Fruit fly (Drosophila melanogaster) Kc167 (cell line): ENCODE measurements around the gene grim.

Experiments
- Myc ChIP-seq: fragments of >200 bp; optimal IDR thresholded peaks from 2 replicates; lab custom pipeline; 2017; ENCODE audit warnings: missing external identifiers
- Sin3A ChIP-seq: fragments of >200 bp; optimal IDR thresholded peaks from 2 replicates; lab custom pipeline; 2018; ENCODE audit warnings: missing external identifiers
- h ChIP-seq: fragments of >200 bp; optimal IDR thresholded peaks from 3 replicates; lab custom pipeline; 2018; ENCODE audit warnings: missing external identifiers
- insv ChIP-seq: fragments of >200 bp; optimal IDR thresholded peaks from 3 replicates; lab custom pipeline; 2018; ENCODE audit warnings: missing external identifiers
- psq ChIP-seq: fragments of >200 bp; optimal IDR thresholded peaks from 2 replicates; lab custom pipeline; 2017; ENCODE audit warnings: missing external identifiers
- ttk ChIP-seq: sonication (Bioruptor generic); optimal IDR thresholded peaks from 2 replicates; lab custom pipeline; 2017; ENCODE audit warnings: missing external identifiers

dm6 chr3L:18349090-18349709 is 45.0 kb upstream of the grim start:
- TF ChIP-seq psq (lab: Kevin White, UChicago) (no peak), ttk (lab: Kevin White, UChicago) (no peak), h (lab: Kevin White, UChicago) (no peak), Sin3A (no peak), Myc (lab: Kevin White, UChicago) (no peak), insv (lab: Kevin White, UChicago) (no peak)
